Fruit fly (Drosophila melanogaster) whole organism, embryonic: Measurements from ENCODE around the gene CG1246.

Experiments used
- ATbp ChIP-seq: fragments of 200-800 bp; sonication (Bioruptor generic); optimal IDR thresholded peaks from 2 replicates; lab custom pipeline; 2017; ENCODE audit warnings: missing biosample characterization, mild to moderate bottlenecking, missing genetic modification characterization, missing genetic modification reagents
- Awh ChIP-seq: fragments of 200-800 bp; sonication (Bioruptor generic); IDR thresholded peaks from 2 replicates; pipeline ENCODE4, ENCODE4 v1.3.6; 2022; ENCODE audit warnings: missing biosample characterization, missing genetic modification characterization
- CG10543 ChIP-seq: fragments of 200-800 bp; sonication (Bioruptor generic); optimal IDR thresholded peaks from 3 replicates; lab custom pipeline; 2017; ENCODE audit warnings: missing biosample characterization, mild to moderate bottlenecking, missing genetic modification characterization, moderate library complexity
- CG12104 ChIP-seq: fragments of 200-800 bp; sonication (Bioruptor generic); optimal IDR thresholded peaks from 3 replicates; lab custom pipeline; 2016; ENCODE audit warnings: missing biosample characterization, missing genetic modification characterization
- CG14014 ChIP-seq: fragments of 200-800 bp; sonication (Bioruptor generic); IDR thresholded peaks from 2 replicates; pipeline ENCODE4 v1.3.6; 2022; ENCODE audit warnings: missing biosample characterization, missing genetic modification characterization
- CG15073 ChIP-seq: fragments of 200-800 bp; sonication (Bioruptor generic); optimal IDR thresholded peaks from 2 replicates; lab custom pipeline; 2016; ENCODE audit warnings: missing biosample characterization, missing genetic modification characterization
- CG16779 ChIP-seq: fragments of 200-800 bp; sonication (Bioruptor generic); IDR thresholded peaks from 2 replicates; pipeline ENCODE4 v1.3.6; 2022; ENCODE audit warnings: missing biosample characterization, missing genetic modification characterization
- CG2199 ChIP-seq: fragments of 200-800 bp; sonication (Bioruptor generic); IDR thresholded peaks from 3 replicates; pipeline ENCODE4 v1.3.6; 2022; ENCODE audit warnings: missing biosample characterization, missing genetic modification characterization
- CG32532 ChIP-seq: fragments of 200-800 bp; sonication (Bioruptor generic); IDR thresholded peaks from 2 replicates; pipeline ENCODE4 v1.3.6; 2022; ENCODE audit warnings: missing biosample characterization, missing genetic modification characterization
- CG34224 ChIP-seq: fragments of 200-800 bp; sonication (Bioruptor generic); IDR thresholded peaks from 3 replicates; pipeline ENCODE4 v1.3.6; 2022; ENCODE audit warnings: missing biosample characterization, missing genetic modification characterization; ENCODE audit not compliant: partially characterized antibody
- CG9437 ChIP-seq: fragments of 200-800 bp; sonication (Bioruptor generic); optimal IDR thresholded peaks from 2 replicates; lab custom pipeline; 2018; ENCODE audit warnings: missing biosample characterization, mild to moderate bottlenecking, missing genetic modification characterization
- D19B ChIP-seq: fragments of 200-800 bp; sonication (Bioruptor generic); optimal IDR thresholded peaks from 2 replicates; lab custom pipeline; 2017; ENCODE audit warnings: missing biosample characterization, mild to moderate bottlenecking, missing genetic modification characterization
- Deaf1 ChIP-seq: fragments of 200-800 bp; optimal IDR thresholded peaks from 3 replicates; lab custom pipeline; 2019; ENCODE audit warnings: missing biosample characterization, mild to moderate bottlenecking, missing genetic modification characterization, moderate library complexity
- Dp ChIP-seq: fragments of 200-800 bp; sonication (Bioruptor generic); optimal IDR thresholded peaks from 2 replicates; lab custom pipeline; 2018; ENCODE audit warnings: missing biosample characterization, mild to moderate bottlenecking, missing genetic modification characterization, moderate library complexity
- Hmr ChIP-seq: fragments of 200-800 bp; sonication (Bioruptor generic); optimal IDR thresholded peaks from 3 replicates; lab custom pipeline; 2017; ENCODE audit warnings: mild to moderate bottlenecking, missing biosample characterization, missing genetic modification reagents, missing genetic modification characterization
- MESR4 ChIP-seq: fragments of 200-800 bp; sonication (Bioruptor generic); optimal IDR thresholded peaks from 2 replicates; lab custom pipeline; 2018; ENCODE audit warnings: missing biosample characterization, mild to moderate bottlenecking, missing genetic modification characterization, moderate library complexity
- NC2β ChIP-seq: fragments of 200-800 bp; sonication (Bioruptor generic); optimal IDR thresholded peaks from 2 replicates; lab custom pipeline; 2016; ENCODE audit warnings: missing biosample characterization, missing genetic modification characterization
- NK7.1 ChIP-seq: fragments of 200-800 bp; sonication (Bioruptor generic); optimal IDR thresholded peaks from 3 replicates; lab custom pipeline; 2016; ENCODE audit warnings: missing biosample characterization, missing genetic modification characterization
- Pdp1 ChIP-seq, 2 experiments: fragments of 200-800 bp; sonication (Bioruptor generic); optimal IDR thresholded peaks; 3 replicates each; lab custom pipeline; 2016; ENCODE audit warnings: missing biosample characterization in 2 of 2, missing genetic modification characterization in 2 of 2, mild to moderate bottlenecking in 1 of 2, moderate library complexity in 1 of 2
- Ravus ChIP-seq: fragments of 200-800 bp; sonication (Bioruptor generic); IDR thresholded peaks from 2 replicates; pipeline ENCODE4 v1.3.6; 2022; ENCODE audit warnings: missing biosample characterization, missing genetic modification characterization
- Rfx ChIP-seq: fragments of 200-800 bp; sonication (Bioruptor generic); IDR thresholded peaks from 2 replicates; pipeline ENCODE4 v1.3.6; 2022; ENCODE audit warnings: missing biosample characterization, missing genetic modification characterization
- Stat92E ChIP-seq, 3 experiments: fragments of >200 bp in 2 of 3; fragments of 200-800 bp in 1 of 3; sonication (Bioruptor generic) in 1 of 3; optimal IDR thresholded peaks; 2 replicates each; lab custom pipeline; 2017 to 2019; ENCODE audit warnings: missing biosample characterization in 3 of 3, missing genetic modification characterization in 3 of 3, mild to moderate bottlenecking in 1 of 3, moderate library complexity in 1 of 3
- Xbp1 ChIP-seq: fragments of 200-800 bp; sonication (Bioruptor generic); optimal IDR thresholded peaks from 3 replicates; lab custom pipeline; 2016; ENCODE audit warnings: missing biosample characterization, mild to moderate bottlenecking, missing genetic modification characterization
- YL-1 ChIP-seq: fragments of 200-800 bp; sonication (Bioruptor generic); optimal IDR thresholded peaks from 3 replicates; lab custom pipeline; 2017; ENCODE audit warnings: missing biosample characterization, mild to moderate bottlenecking, missing genetic modification characterization
- amos ChIP-seq: fragments of 200-800 bp; sonication (Bioruptor generic); IDR thresholded peaks from 2 replicates; pipeline ENCODE4 v1.3.6; 2022; ENCODE audit warnings: missing biosample characterization, missing genetic modification characterization; ENCODE audit not compliant: partially characterized antibody
- cad ChIP-seq: fragments of >200 bp; optimal IDR thresholded peaks from 2 replicates; lab custom pipeline; 2017; ENCODE audit warnings: missing biosample characterization, missing genetic modification characterization
- croc ChIP-seq: fragments of 200-800 bp; sonication (Bioruptor generic); conservative IDR thresholded peaks from 3 replicates; pipeline ENCODE4 v1.3.6; 2022; ENCODE audit warnings: missing biosample characterization, missing genetic modification characterization
- emc ChIP-seq: fragments of 200-800 bp; sonication (Bioruptor generic); optimal IDR thresholded peaks from 2 replicates; lab custom pipeline; 2016; ENCODE audit warnings: missing biosample characterization, missing genetic modification characterization
- ewg ChIP-seq: fragments of 200-800 bp; sonication (Bioruptor generic); optimal IDR thresholded peaks from 3 replicates; lab custom pipeline; 2017; ENCODE audit warnings: mild to moderate bottlenecking, missing biosample characterization, missing genetic modification reagents, missing genetic modification characterization
- fd96Cb ChIP-seq: fragments of 200-800 bp; sonication (Bioruptor generic); optimal IDR thresholded peaks from 2 replicates; lab custom pipeline; 2018; ENCODE audit warnings: missing biosample characterization, mild to moderate bottlenecking, missing genetic modification characterization, moderate library complexity
- gem ChIP-seq: fragments of 200-800 bp; sonication (Bioruptor generic); optimal IDR thresholded peaks from 2 replicates; lab custom pipeline; 2019; ENCODE audit warnings: missing biosample characterization, mild to moderate bottlenecking, missing genetic modification characterization, moderate library complexity
- h ChIP-seq: fragments of >200 bp; optimal IDR thresholded peaks from 2 replicates; lab custom pipeline; 2017
- inv ChIP-seq: fragments of 200-800 bp; sonication (Bioruptor generic); IDR thresholded peaks from 2 replicates; pipeline ENCODE4 v1.3.6; 2022; ENCODE audit warnings: missing biosample characterization, missing genetic modification characterization; ENCODE audit not compliant: partially characterized antibody
- jumu ChIP-seq: fragments of 200-800 bp; sonication (Bioruptor generic); optimal IDR thresholded peaks from 3 replicates; lab custom pipeline; 2016; ENCODE audit warnings: missing biosample characterization, missing genetic modification characterization
- lola ChIP-seq, 3 experiments: fragments of >200 bp in 2 of 3; fragments of 200-800 bp in 1 of 3; sonication (Bioruptor generic) in 1 of 3; optimal IDR thresholded peaks; 2 replicates each; lab custom pipeline; 2017 to 2019; ENCODE audit warnings: missing biosample characterization in 3 of 3, missing genetic modification characterization in 3 of 3, mild to moderate bottlenecking in 1 of 3, moderate library complexity in 1 of 3
- lov ChIP-seq, 2 experiments: fragments of 200-800 bp in 1 of 2; fragments of >200 bp in 1 of 2; sonication (Bioruptor generic) in 1 of 2; IDR thresholded peaks in 1 of 2; optimal IDR thresholded peaks in 1 of 2; 2 replicates in 1 of 2; 3 replicates in 1 of 2; pipeline versions ENCODE4 v1.3.6 to Lab custom; 2017 to 2022; ENCODE audit warnings: missing biosample characterization in 1 of 2, missing genetic modification characterization in 1 of 2
- mam ChIP-seq: fragments of 200-800 bp; sonication (Bioruptor generic); optimal IDR thresholded peaks from 3 replicates; lab custom pipeline; 2016; ENCODE audit warnings: missing biosample characterization, missing genetic modification characterization
- mld ChIP-seq: fragments of 200-800 bp; sonication (Bioruptor generic); IDR thresholded peaks from 3 replicates; pipeline ENCODE4 v1.3.6; 2022; ENCODE audit warnings: missing biosample characterization, missing genetic modification characterization; ENCODE audit not compliant: partially characterized antibody
- odd ChIP-seq: fragments of 200-800 bp; sonication (Bioruptor generic); optimal IDR thresholded peaks from 2 replicates; lab custom pipeline; 2017; ENCODE audit warnings: missing biosample characterization, mild to moderate bottlenecking, missing genetic modification characterization
- pum ChIP-seq: fragments of 200-800 bp; sonication (Bioruptor generic); optimal IDR thresholded peaks from 2 replicates; lab custom pipeline; 2016; ENCODE audit warnings: missing biosample characterization, missing genetic modification characterization
- sd ChIP-seq: fragments of 200-800 bp; sonication (Bioruptor generic); optimal IDR thresholded peaks from 3 replicates; lab custom pipeline; 2018; ENCODE audit warnings: missing biosample characterization, mild to moderate bottlenecking, missing genetic modification characterization, moderate library complexity
- sima ChIP-seq: fragments of 200-800 bp; sonication (Bioruptor generic); optimal IDR thresholded peaks from 2 replicates; lab custom pipeline; 2016; ENCODE audit warnings: missing biosample characterization, missing genetic modification characterization
- slbo ChIP-seq: fragments of 200-800 bp; sonication (Bioruptor generic); IDR thresholded peaks from 2 replicates; pipeline ENCODE4 v1.3.6; 2022; ENCODE audit warnings: missing biosample characterization, missing genetic modification characterization
- tio ChIP-seq: fragments of 200-800 bp; sonication (Bioruptor generic); optimal IDR thresholded peaks from 2 replicates; lab custom pipeline; 2017; ENCODE audit warnings: missing biosample characterization, missing genetic modification characterization, inconsistent platforms
- toy ChIP-seq: fragments of 200-800 bp; sonication (Bioruptor generic); IDR thresholded peaks from 2 replicates; pipeline ENCODE4 v1.3.6; 2022; ENCODE audit warnings: missing biosample characterization, missing genetic modification characterization
- wek ChIP-seq: fragments of 200-800 bp; sonication (Bioruptor generic); optimal IDR thresholded peaks from 3 replicates; lab custom pipeline; 2018; ENCODE audit warnings: missing biosample characterization, mild to moderate bottlenecking, missing genetic modification characterization, moderate library complexity
- z ChIP-seq: fragments of 200-800 bp; sonication (Bioruptor generic); IDR thresholded peaks from 3 replicates; pipeline ENCODE4 v1.3.6; 2022; ENCODE audit warnings: missing biosample characterization, missing genetic modification characterization
- zfh2 ChIP-seq: fragments of 200-800 bp; sonication (Bioruptor generic); optimal IDR thresholded peaks from 2 replicates; lab custom pipeline; 2016; ENCODE audit warnings: missing biosample characterization, missing genetic modification characterization

Gene CG1246

DNA sequence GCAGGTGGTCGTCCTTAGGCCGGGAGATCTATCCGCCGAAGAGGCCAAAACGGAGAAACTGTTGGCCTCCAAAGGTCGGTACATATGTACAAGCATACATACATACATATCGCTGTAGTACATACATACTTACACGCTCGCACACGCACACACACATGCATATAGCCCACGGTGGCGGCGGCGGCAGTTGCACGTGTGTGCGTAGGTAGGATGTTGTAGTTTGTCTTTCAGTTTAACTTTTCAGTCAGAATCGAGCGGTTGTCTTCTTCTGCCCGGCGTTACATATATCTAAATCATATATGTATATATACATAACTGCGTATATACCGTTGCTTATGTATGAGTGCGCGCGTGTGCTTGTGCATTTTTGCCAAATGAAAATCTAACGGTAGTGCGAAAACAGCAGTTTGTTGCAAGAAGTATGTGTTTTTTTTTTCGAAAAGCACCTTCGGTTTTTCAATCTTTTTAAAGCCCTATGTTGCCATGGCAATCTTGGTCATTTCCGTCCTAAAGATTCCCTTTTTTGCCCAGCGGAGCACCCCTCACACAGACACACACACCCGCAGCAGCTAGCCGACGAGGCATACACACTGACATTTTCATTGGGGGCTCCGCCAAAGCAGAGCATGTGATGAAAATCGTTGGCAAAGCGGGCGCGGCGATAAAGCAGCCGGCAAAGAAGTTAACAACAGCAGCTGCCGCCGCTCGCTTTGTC is 15.6 kb upstream of the CG1246 start (continued):
- TF ChIP-seq jumu (GFP tag; lab: Kevin White, UChicago): peak; percentile 1
- TF ChIP-seq h (lab: Kevin White, UChicago): no peak
- no peak for TF ChIP-seq lov (optimal IDR thresholded peaks at IDR 0.05; lab: Kevin White, UChicago)
- TF ChIP-seq lov (GFP tag; IDR thresholded peaks at IDR 0.05; lab: Robert Waterston, UW): no peak
- TF ChIP-seq NK7.1 (GFP tag; lab: Kevin White, UChicago): peak; percentile 4
- no peak for TF ChIP-seq odd
- TF ChIP-seq Pdp1 (GFP tag; optimal IDR thresholded peaks at IDR 0.05; lab: Kevin White, UChicago): no peak
- TF ChIP-seq CG2199: 0 out of 3 replicates have a peak, but pooled peaks have one; percentile 20
- TF ChIP-seq lola (GFP tag; optimal IDR thresholded peaks at IDR 0.05; lab: Kevin White, UChicago): peak in 1 of 3 experiments; percentile 62
- TF ChIP-seq inv (GFP tag; lab: Robert Waterston, UW): 0 out of 2 replicates have a peak, but pooled peaks have one; percentile 8
- TF ChIP-seq CG10543: no peak
- TF ChIP-seq CG12104 (GFP tag; lab: Kevin White, UChicago): no peak

dm6 chr3L:2632763-2633100 is 15.1 kb upstream of the CG1246 start:
- TF ChIP-seq emc (no peak), Awh (GFP tag; lab: Robert Waterston, UW) (no peak), MESR4 (no peak), CG14014 (GFP tag; lab: Robert Waterston, UW) (no peak), mld (GFP tag; lab: Robert Waterston, UW) (no peak), YL-1 (GFP tag; lab: Kevin White, UChicago) (no peak), Xbp1 (GFP tag; lab: Kevin White, UChicago) (no peak), CG9437 (GFP tag; lab: Kevin White, UChicago) (no peak), CG15073 (no peak), z (GFP tag; lab: Robert Waterston, UW) (no peak), wek (GFP tag; lab: Kevin White, UChicago) (no peak), Hmr (GFP tag; lab: Kevin White, UChicago) (no peak), toy (GFP tag; lab: Robert Waterston, UW) (no peak), slbo (peak; percentile 35; the same call in 1 of the 2 replicates), croc (GFP tag; lab: Robert Waterston, UW) (no peak), ATbp (no peak), CG16779 (GFP tag; lab: Robert Waterston, UW) (no peak), mam (GFP tag; lab: Kevin White, UChicago) (no peak), ewg (GFP tag; lab: Kevin White, UChicago) (no peak), Stat92E (GFP tag; optimal IDR thresholded peaks at IDR 0.05; lab: Kevin White, UChicago) (no peak), NC2β (GFP tag; lab: Kevin White, UChicago) (no peak), Deaf1 (peak; percentile 28), gem (tag; lab: Kevin White, UChicago) (no peak), CG32532 (GFP tag; lab: Robert Waterston, UW) (peak; percentile 55), amos (GFP tag; lab: Robert Waterston, UW) (peak; percentile 26; the same call in 1 of the 2 replicates), CG34224 (GFP tag; lab: Robert Waterston, UW) (0 out of 3 replicates have a peak, but pooled peaks have one; percentile 39), D19B (GFP tag; lab: Kevin White, UChicago) (no peak), sd (no peak), cad (GFP tag; lab: Kevin White, UChicago) (no peak), sima (GFP tag; lab: Kevin White, UChicago) (no peak), Ravus (GFP tag; lab: Robert Waterston, UW) (no peak), pum (no peak), fd96Cb (tag; lab: Kevin White, UChicago) (no peak), zfh2 (GFP tag; lab: Kevin White, UChicago) (no peak), tio (GFP tag; lab: Kevin White, UChicago) (no peak), Rfx (0 out of 2 replicates have a peak, but pooled peaks have one; percentile 10), Dp (no peak)
